Worm (Caenorhabditis elegans) whole organism, L1 larva: ENCODE results near the gene sto-3.
A peak's percentile ranks its signal among the peaks of the same experiment; 100 is the strongest.

Experiments
- blmp-1 ChIP-seq: fragments of 150-350 bp; optimal IDR thresholded peaks from 2 replicates; lab custom pipeline; 2014; ENCODE audit warnings: missing biosample characterization, missing genetic modification characterization
- elt-2 ChIP-seq: sonication (generic microtip); optimal IDR thresholded peaks from 2 replicates; lab custom pipeline; 2016; ENCODE audit warnings: missing genetic modification characterization, mild to moderate bottlenecking, inconsistent platforms, missing compliant biosample characterization, missing genetic modification reagents
- fos-1 ChIP-seq: fragments of 150-350 bp; optimal IDR thresholded peaks from 2 replicates; lab custom pipeline; 2014; ENCODE audit warnings: missing biosample characterization, missing genetic modification characterization
- grh-1 ChIP-seq: fragments of 200-800 bp; sonication (Bioruptor generic); IDR thresholded peaks from 2 replicates; pipeline ENCODE4 v1.3.6; 2022; ENCODE audit warnings: missing genetic modification reagents, missing genetic modification characterization, missing compliant biosample characterization
- jun-1 ChIP-seq: fragments of 150-350 bp; optimal IDR thresholded peaks from 2 replicates; lab custom pipeline; 2014; ENCODE audit warnings: missing biosample characterization, missing genetic modification reagents, missing genetic modification characterization
- nhr-237 ChIP-seq: fragments of 150-350 bp; optimal IDR thresholded peaks from 2 replicates; lab custom pipeline; 2014; ENCODE audit warnings: missing biosample characterization, missing genetic modification characterization
- nhr-28 ChIP-seq: fragments of 150-350 bp; optimal IDR thresholded peaks from 2 replicates; lab custom pipeline; 2014; ENCODE audit warnings: missing biosample characterization, missing genetic modification characterization
- rnt-1 ChIP-seq: sonication (generic microtip); optimal IDR thresholded peaks from 2 replicates; lab custom pipeline; 2016; ENCODE audit warnings: mild to moderate bottlenecking, missing genetic modification characterization, moderate library complexity, missing compliant biosample characterization
- snpc-4 ChIP-seq: fragments of 150-350 bp; optimal IDR thresholded peaks from 2 replicates; lab custom pipeline; 2014; ENCODE audit warnings: missing biosample characterization, missing genetic modification characterization
- sox-4 ChIP-seq: sonication (generic microtip); optimal IDR thresholded peaks from 2 replicates; lab custom pipeline; 2016; ENCODE audit warnings: missing genetic modification characterization, missing compliant biosample characterization
- tbx-2 ChIP-seq: sonication (generic microtip); optimal IDR thresholded peaks from 2 replicates; lab custom pipeline; 2016; ENCODE audit warnings: missing genetic modification characterization, missing compliant biosample characterization

ce11 chrX:11605766-11606490, 16.0 kb downstream of the sto-3 start:
- TF ChIP-seq tbx-2, result peak; percentile 95
- TF ChIP-seq fos-1 (tag; lab: Kevin White, UChicago), result peak; percentile 39
- TF ChIP-seq jun-1 (tag; lab: Kevin White, UChicago), result peak; percentile 31
- peak; percentile 66 for TF ChIP-seq snpc-4 (tag; lab: Kevin White, UChicago)
- peak; percentile 89 for TF ChIP-seq elt-2
- TF ChIP-seq nhr-237 (tag; lab: Kevin White, UChicago), result peak; percentile 76
- peak; percentile 89 for TF ChIP-seq rnt-1 (tag; lab: Kevin White, UChicago)
- no peak for TF ChIP-seq nhr-28 (tag; lab: Kevin White, UChicago)
- TF ChIP-seq blmp-1, result peak; percentile 28
- peak; percentile 94 for TF ChIP-seq grh-1
- peak; percentile 89 for TF ChIP-seq sox-4 (tag; lab: Kevin White, UChicago)
